Fruit fly (Drosophila melanogaster) whole organism, embryonic: ENCODE measurements around the gene RpL24.

ENCODE experiments used
- Atf3 ChIP-seq: fragments of 200-800 bp; sonication (Bioruptor generic); optimal IDR thresholded peaks from 3 replicates; lab custom pipeline; 2016; ENCODE audit warnings: missing biosample characterization, missing genetic modification characterization
- Atf6 ChIP-seq: fragments of 200-800 bp; sonication (Bioruptor generic); IDR thresholded peaks from 2 replicates; pipeline ENCODE4 v1.3.6; 2022; ENCODE audit warnings: missing biosample characterization, missing genetic modification characterization
- CG11093 ChIP-seq: fragments of 200-800 bp; sonication (Bioruptor generic); IDR thresholded peaks from 3 replicates; pipeline ENCODE4 v1.3.6; 2022; ENCODE audit warnings: missing biosample characterization, missing genetic modification characterization
- CG13287 ChIP-seq: fragments of 200-800 bp; sonication (Bioruptor generic); IDR thresholded peaks from 2 replicates; pipeline ENCODE4 v1.3.6; 2022; ENCODE audit warnings: missing biosample characterization, missing genetic modification characterization; ENCODE audit not compliant: partially characterized antibody
- CG13424 ChIP-seq: fragments of 200-800 bp; sonication (Bioruptor generic); optimal IDR thresholded peaks from 2 replicates; lab custom pipeline; 2019; ENCODE audit warnings: missing biosample characterization, mild to moderate bottlenecking, missing genetic modification characterization, moderate library complexity
- CG13624 ChIP-seq: fragments of 200-800 bp; sonication (Bioruptor generic); optimal IDR thresholded peaks from 2 replicates; lab custom pipeline; 2016; ENCODE audit warnings: missing biosample characterization, missing genetic modification characterization
- CG13894 ChIP-seq: fragments of 200-800 bp; sonication (Bioruptor generic); optimal IDR thresholded peaks from 3 replicates; lab custom pipeline; 2018; ENCODE audit warnings: missing biosample characterization, mild to moderate bottlenecking, missing genetic modification characterization, moderate library complexity
- CG14860 ChIP-seq: fragments of 200-800 bp; sonication (Bioruptor generic); IDR thresholded peaks from 3 replicates; pipeline ENCODE4 v1.3.6; 2022; ENCODE audit warnings: missing biosample characterization, missing genetic modification characterization; ENCODE audit not compliant: partially characterized antibody
- CG16779 ChIP-seq: fragments of 200-800 bp; sonication (Bioruptor generic); IDR thresholded peaks from 2 replicates; pipeline ENCODE4 v1.3.6; 2022; ENCODE audit warnings: missing biosample characterization, missing genetic modification characterization
- CG17186 ChIP-seq: fragments of 200-800 bp; sonication (Bioruptor generic); optimal IDR thresholded peaks from 3 replicates; lab custom pipeline; 2017; ENCODE audit warnings: missing biosample characterization, missing genetic modification reagents, missing genetic modification characterization
- CG17612 ChIP-seq: fragments of 200-800 bp; sonication (Bioruptor generic); IDR thresholded peaks from 2 replicates; pipeline ENCODE4 v1.3.6; 2022; ENCODE audit warnings: missing biosample characterization, missing genetic modification characterization
- CG2202 ChIP-seq: fragments of 200-800 bp; sonication (Bioruptor generic); optimal IDR thresholded peaks from 2 replicates; lab custom pipeline; 2018; ENCODE audit warnings: missing biosample characterization, mild to moderate bottlenecking, missing genetic modification characterization
- CG2889 ChIP-seq: fragments of 200-800 bp; sonication (Bioruptor generic); IDR thresholded peaks from 3 replicates; pipeline ENCODE4 v1.3.6; 2022; ENCODE audit warnings: missing biosample characterization, missing genetic modification characterization
- CG3163 ChIP-seq: fragments of 200-800 bp; sonication (Bioruptor generic); optimal IDR thresholded peaks from 3 replicates; lab custom pipeline; 2016; ENCODE audit warnings: missing biosample characterization, missing genetic modification characterization
- CG43689 ChIP-seq: fragments of 200-800 bp; sonication (Bioruptor generic); IDR thresholded peaks from 2 replicates; pipeline ENCODE4 v1.3.6; 2022; ENCODE audit warnings: missing biosample characterization, missing genetic modification characterization
- CG4424 ChIP-seq: fragments of 200-800 bp; sonication (Bioruptor generic); optimal IDR thresholded peaks from 3 replicates; lab custom pipeline; 2016; ENCODE audit warnings: missing biosample characterization, missing genetic modification characterization
- CG7357 ChIP-seq: fragments of 200-800 bp; sonication (Bioruptor generic); IDR thresholded peaks from 3 replicates; pipeline ENCODE4 v1.3.6; 2022; ENCODE audit warnings: missing biosample characterization, missing genetic modification characterization
- CG7963 ChIP-seq: fragments of 200-800 bp; sonication (Bioruptor generic); IDR thresholded peaks from 3 replicates; pipeline ENCODE4 v1.3.6; 2022; ENCODE audit warnings: missing biosample characterization, missing genetic modification characterization; ENCODE audit not compliant: partially characterized antibody
- CoRest ChIP-seq: fragments of 200-800 bp; sonication (Bioruptor generic); optimal IDR thresholded peaks from 3 replicates; lab custom pipeline; 2018; ENCODE audit warnings: missing biosample characterization, mild to moderate bottlenecking, missing genetic modification characterization, moderate library complexity
- Ets97D ChIP-seq: fragments of 200-800 bp; sonication (Bioruptor generic); optimal IDR thresholded peaks from 3 replicates; lab custom pipeline; 2016; ENCODE audit warnings: missing biosample characterization, missing genetic modification characterization
- HLH4C ChIP-seq: fragments of 200-800 bp; sonication (Bioruptor generic); IDR thresholded peaks from 3 replicates; pipeline ENCODE4 v1.3.6; 2022; ENCODE audit warnings: missing biosample characterization, missing genetic modification characterization; ENCODE audit not compliant: partially characterized antibody
- Hand ChIP-seq: fragments of 200-800 bp; sonication (Bioruptor generic); optimal IDR thresholded peaks from 2 replicates; lab custom pipeline; 2017; ENCODE audit warnings: mild to moderate bottlenecking, missing biosample characterization, missing genetic modification reagents, missing genetic modification characterization
- HmgD ChIP-seq: fragments of 200-800 bp; sonication (Bioruptor generic); optimal IDR thresholded peaks from 3 replicates; lab custom pipeline; 2016; ENCODE audit warnings: missing biosample characterization, missing genetic modification characterization
- Hsf ChIP-seq: fragments of 200-800 bp; sonication (Bioruptor generic); optimal IDR thresholded peaks from 3 replicates; lab custom pipeline; 2016; ENCODE audit warnings: missing biosample characterization, missing genetic modification characterization
- Kr ChIP-seq: fragments of 200-800 bp; sonication (Bioruptor generic); optimal IDR thresholded peaks from 2 replicates; lab custom pipeline; 2017; ENCODE audit warnings: missing biosample characterization, mild to moderate bottlenecking, missing genetic modification characterization
- Lpt ChIP-seq: fragments of >200 bp; optimal IDR thresholded peaks from 2 replicates; lab custom pipeline; 2018; ENCODE audit warnings: missing biosample characterization, missing genetic modification characterization
- MESR4 ChIP-seq: fragments of 200-800 bp; sonication (Bioruptor generic); optimal IDR thresholded peaks from 2 replicates; lab custom pipeline; 2018; ENCODE audit warnings: missing biosample characterization, mild to moderate bottlenecking, missing genetic modification characterization, moderate library complexity
- MTF-1 ChIP-seq: fragments of 200-800 bp; sonication (Bioruptor generic); optimal IDR thresholded peaks from 2 replicates; lab custom pipeline; 2018; ENCODE audit warnings: missing biosample characterization, mild to moderate bottlenecking, missing genetic modification characterization, borderline replicate concordance
- Mrtf ChIP-seq: fragments of 200-800 bp; sonication (Bioruptor generic); IDR thresholded peaks from 3 replicates; pipeline ENCODE4 v1.3.6; 2022; ENCODE audit warnings: missing biosample characterization, missing genetic modification characterization
- Rfx ChIP-seq: fragments of 200-800 bp; sonication (Bioruptor generic); IDR thresholded peaks from 2 replicates; pipeline ENCODE4 v1.3.6; 2022; ENCODE audit warnings: missing biosample characterization, missing genetic modification characterization
- Xbp1 ChIP-seq: fragments of 200-800 bp; sonication (Bioruptor generic); optimal IDR thresholded peaks from 3 replicates; lab custom pipeline; 2016; ENCODE audit warnings: missing biosample characterization, mild to moderate bottlenecking, missing genetic modification characterization
- Xrp1 ChIP-seq: fragments of 200-800 bp; sonication (Bioruptor generic); IDR thresholded peaks from 2 replicates; pipeline ENCODE4 v1.3.6; 2022; ENCODE audit warnings: missing biosample characterization, missing genetic modification characterization
- ab ChIP-seq: fragments of 200-800 bp; sonication (Bioruptor generic); optimal IDR thresholded peaks from 2 replicates; lab custom pipeline; 2016; ENCODE audit warnings: missing biosample characterization, missing genetic modification characterization
- az2 ChIP-seq: fragments of 200-800 bp; sonication (Bioruptor generic); optimal IDR thresholded peaks from 3 replicates; lab custom pipeline; 2016; ENCODE audit warnings: missing biosample characterization, missing genetic modification characterization
- cas ChIP-seq: fragments of 200-800 bp; sonication (Bioruptor generic); IDR thresholded peaks from 2 replicates; pipeline ENCODE4 v1.3.6; 2022; ENCODE audit warnings: missing biosample characterization, missing genetic modification characterization
- crc ChIP-seq: fragments of 200-800 bp; sonication (Bioruptor generic); optimal IDR thresholded peaks from 2 replicates; lab custom pipeline; 2016; ENCODE audit warnings: missing biosample characterization, missing genetic modification characterization
- fru ChIP-seq: fragments of >200 bp; optimal IDR thresholded peaks from 2 replicates; lab custom pipeline; 2017
- ftz-f1 ChIP-seq: fragments of 200-800 bp; sonication (Bioruptor generic); optimal IDR thresholded peaks from 2 replicates; lab custom pipeline; 2016; ENCODE audit warnings: missing biosample characterization, missing genetic modification characterization
- her ChIP-seq: fragments of 200-800 bp; sonication (Bioruptor generic); optimal IDR thresholded peaks from 2 replicates; lab custom pipeline; 2016; ENCODE audit warnings: missing biosample characterization, missing genetic modification characterization
- jigr1 ChIP-seq: fragments of 200-800 bp; sonication (Bioruptor generic); IDR thresholded peaks from 3 replicates; pipeline ENCODE4 v1.3.6; 2022; ENCODE audit warnings: missing biosample characterization, missing genetic modification characterization
- ken ChIP-seq: fragments of 200-800 bp; sonication (Bioruptor generic); IDR thresholded peaks from 3 replicates; pipeline ENCODE4 v1.3.6; 2022; ENCODE audit warnings: missing biosample characterization, missing genetic modification characterization
- phol ChIP-seq: fragments of 200-800 bp; sonication (Bioruptor generic); optimal IDR thresholded peaks from 3 replicates; lab custom pipeline; 2018; ENCODE audit warnings: missing biosample characterization, mild to moderate bottlenecking, missing genetic modification characterization, moderate library complexity
- seq ChIP-seq: fragments of 200-800 bp; sonication (Bioruptor generic); IDR thresholded peaks from 2 replicates; pipeline ENCODE4 v1.3.6; 2022; ENCODE audit warnings: missing biosample characterization, missing genetic modification characterization
- shn ChIP-seq: fragments of 200-800 bp; sonication (Bioruptor generic); optimal IDR thresholded peaks from 3 replicates; lab custom pipeline; 2016; ENCODE audit warnings: missing biosample characterization, missing genetic modification characterization
- sisA ChIP-seq: fragments of 200-800 bp; sonication (Bioruptor generic); IDR thresholded peaks from 2 replicates; pipeline ENCODE4 v1.3.6; 2022; ENCODE audit warnings: missing biosample characterization, missing genetic modification characterization
- slp2 ChIP-seq: fragments of 200-800 bp; sonication (Bioruptor generic); optimal IDR thresholded peaks from 2 replicates; lab custom pipeline; 2016; ENCODE audit warnings: missing biosample characterization, missing genetic modification characterization
- tin ChIP-seq: fragments of 200-800 bp; sonication (Bioruptor generic); optimal IDR thresholded peaks from 3 replicates; lab custom pipeline; 2016; ENCODE audit warnings: missing biosample characterization, missing genetic modification characterization
- twi ChIP-seq: fragments of 200-800 bp; optimal IDR thresholded peaks from 2 replicates; lab custom pipeline; 2019; ENCODE audit warnings: missing biosample characterization, mild to moderate bottlenecking, missing genetic modification characterization, moderate library complexity
- vfl ChIP-seq: fragments of 200-800 bp; sonication (Bioruptor generic); optimal IDR thresholded peaks from 2 replicates; lab custom pipeline; 2016; ENCODE audit warnings: missing biosample characterization, missing genetic modification characterization
- wek ChIP-seq: fragments of 200-800 bp; sonication (Bioruptor generic); optimal IDR thresholded peaks from 3 replicates; lab custom pipeline; 2018; ENCODE audit warnings: missing biosample characterization, mild to moderate bottlenecking, missing genetic modification characterization, moderate library complexity

Gene RpL24

DNA sequence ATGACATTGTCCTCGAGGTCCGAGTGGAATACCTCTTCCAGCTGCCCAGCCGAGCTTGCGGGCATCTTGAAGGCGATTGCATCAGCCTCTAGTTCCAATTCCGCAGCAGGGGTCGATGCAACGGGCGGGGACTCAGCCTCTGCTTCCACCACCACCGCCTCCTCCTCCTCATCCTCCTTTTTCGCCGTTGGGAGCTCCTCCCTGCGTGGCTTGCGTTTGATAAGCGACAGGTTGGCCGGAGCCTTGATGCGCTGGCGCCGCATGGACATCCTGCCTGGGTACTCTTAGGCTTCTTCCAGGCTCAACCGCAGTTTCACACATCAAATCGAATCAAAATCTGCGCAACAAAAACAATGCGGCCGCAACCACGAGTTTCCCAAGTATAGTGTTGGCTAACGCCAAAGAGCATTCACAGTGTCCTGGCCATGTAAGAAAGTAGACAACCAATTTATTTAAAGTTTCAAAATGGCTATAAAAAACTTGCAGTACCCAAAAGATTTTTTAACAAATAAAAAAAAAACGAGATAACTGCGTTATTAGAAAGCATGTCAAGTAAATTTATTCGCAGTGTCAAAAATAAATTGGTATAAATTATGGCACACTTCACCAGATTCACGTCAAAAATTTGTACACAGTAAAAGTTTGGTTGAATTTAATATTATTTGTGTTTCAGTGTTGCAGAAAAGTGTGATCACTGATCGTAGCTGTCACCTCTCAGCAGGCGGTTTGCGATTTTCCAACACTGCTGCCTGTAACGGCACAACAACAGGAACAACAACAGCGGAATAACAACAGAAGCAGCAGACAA, 21.3 kb downstream of the RpL24 start, which contains the start of the genes Bdp1 and CG6565 (continued):
- peak; percentile 96 for TF ChIP-seq Xrp1
- peak; percentile 98 for TF ChIP-seq tin (GFP tag; lab: Kevin White, UChicago)
- no peak for TF ChIP-seq CG7963 (GFP tag; lab: Robert Waterston, UW)
- peak; percentile 97 for TF ChIP-seq ab
- TF ChIP-seq Atf3 (GFP tag; lab: Kevin White, UChicago), result peak; percentile 98
- TF ChIP-seq shn (GFP tag; lab: Kevin White, UChicago), result peak; percentile 99
- peak; percentile 98 for TF ChIP-seq phol (tag; lab: Kevin White, UChicago)
- TF ChIP-seq Ets97D, result peak; percentile 95
- peak; percentile 97 for TF ChIP-seq HmgD
- peak; percentile 98 for TF ChIP-seq az2 (GFP tag; lab: Kevin White, UChicago)
- peak; percentile 79 for TF ChIP-seq MESR4 (GFP tag; lab: Kevin White, UChicago)
- TF ChIP-seq CG14860, result no peak
- peak; percentile 91 for TF ChIP-seq CG7357 (GFP tag; lab: Robert Waterston, UW)
- TF ChIP-seq CG17612 (GFP tag; lab: Robert Waterston, UW), result peak; percentile 88
- TF ChIP-seq CG16779 (GFP tag; lab: Robert Waterston, UW), result peak; percentile 65; the same call in 1 of the 2 replicates
- peak; percentile 96 for TF ChIP-seq Atf6 (GFP tag; lab: Robert Waterston, UW)
- TF ChIP-seq Hand (GFP tag; lab: Kevin White, UChicago), result peak; percentile 80
- TF ChIP-seq cas (GFP tag; lab: Robert Waterston, UW), result peak; percentile 89
- TF ChIP-seq fru (lab: Kevin White, UChicago), result no peak
- TF ChIP-seq Rfx (GFP tag; lab: Robert Waterston, UW), result peak; percentile 96
- peak; percentile 97 for TF ChIP-seq CG11093 (GFP tag; lab: Robert Waterston, UW)
- peak; percentile 99 for TF ChIP-seq slp2
- TF ChIP-seq ftz-f1 (GFP tag; lab: Kevin White, UChicago), result peak; percentile 52
- TF ChIP-seq Mrtf (GFP tag; lab: Robert Waterston, UW), result peak; percentile 92
- peak; percentile 59 for TF ChIP-seq MTF-1
- peak; percentile 90 for TF ChIP-seq CG2889
- TF ChIP-seq twi, result peak; percentile 94
- peak; percentile 95 for TF ChIP-seq crc
- no peak for TF ChIP-seq Kr
- TF ChIP-seq CG4424 (GFP tag; lab: Kevin White, UChicago), result peak; percentile 99
- peak; percentile 96 for TF ChIP-seq jigr1
- peak; percentile 93 for TF ChIP-seq seq (GFP tag; lab: Robert Waterston, UW)
- peak; percentile 99 for TF ChIP-seq Hsf (GFP tag; lab: Kevin White, UChicago)
- TF ChIP-seq CG13424 (tag; lab: Kevin White, UChicago), result peak; percentile 97
- TF ChIP-seq CG43689 (GFP tag; lab: Robert Waterston, UW), result peak; percentile 79
- peak; percentile 95 for TF ChIP-seq ken (GFP tag; lab: Robert Waterston, UW)
- peak; percentile 95 for TF ChIP-seq her (GFP tag; lab: Kevin White, UChicago)
- peak; percentile 97 for TF ChIP-seq vfl (GFP tag; lab: Kevin White, UChicago)
- TF ChIP-seq wek (GFP tag; lab: Kevin White, UChicago), result peak; percentile 68
- TF ChIP-seq HLH4C (GFP tag; lab: Robert Waterston, UW), result no peak
- TF ChIP-seq CG13624 (GFP tag; lab: Kevin White, UChicago), result peak; percentile 99
- TF ChIP-seq sisA, result peak; percentile 97
- TF ChIP-seq CoRest, result peak; percentile 99
- TF ChIP-seq Xbp1 (GFP tag; lab: Kevin White, UChicago), result peak; percentile 99
- TF ChIP-seq Lpt (GFP tag; lab: Kevin White, UChicago), result no peak
- TF ChIP-seq CG13894 (tag; lab: Kevin White, UChicago), result peak; percentile 94
- peak; percentile 86 for TF ChIP-seq CG17186 (GFP tag; lab: Kevin White, UChicago)
- peak; percentile 90 for TF ChIP-seq CG2202 (tag; lab: Kevin White, UChicago)
- peak; percentile 91 for TF ChIP-seq CG3163 (GFP tag; lab: Kevin White, UChicago)
- peak; percentile 44; the same call in 1 of the 2 replicates for TF ChIP-seq CG13287 (GFP tag; lab: Robert Waterston, UW)
